Worm (Caenorhabditis elegans) whole organism, midembryonic: ENCODE data around the gene rrc-1.

Source experiments
- klf-2 ChIP-seq: fragments of 200-800 bp; sonication (Bioruptor generic); conservative IDR thresholded peaks from 2 replicates; pipeline ENCODE4 v1.3.6; 2022; ENCODE audit warnings: missing genetic modification reagents, missing genetic modification characterization, missing compliant biosample characterization
- tab-1 ChIP-seq: fragments of 200-800 bp; sonication (Bioruptor generic); IDR thresholded peaks from 2 replicates; pipeline ENCODE4 v1.3.6; 2022; ENCODE audit warnings: missing genetic modification characterization, missing compliant biosample characterization

DNA sequence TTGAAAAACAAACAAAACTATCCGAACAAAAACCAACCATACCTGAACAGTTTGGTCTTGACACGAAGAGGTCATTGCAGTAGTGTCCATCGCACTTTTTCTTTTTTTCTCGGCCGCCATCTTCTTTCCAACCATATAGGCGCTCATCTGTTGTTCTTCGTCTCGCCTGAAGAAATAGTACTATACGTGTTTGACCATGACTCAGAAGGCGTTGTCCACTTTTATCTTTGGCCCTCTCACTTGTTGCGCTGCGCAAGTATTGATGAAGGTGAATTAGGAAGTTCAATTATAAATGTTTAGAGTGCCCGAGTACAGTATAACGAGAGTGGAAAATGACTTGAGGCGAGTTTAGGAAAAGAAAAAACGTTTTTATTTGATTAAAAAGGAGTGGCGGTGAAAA lies 45.2 kb downstream of the rrc-1 start:
- TF ChIP-seq tab-1 (GFP tag; lab: Robert Waterston, UW) (no peak), klf-2 (GFP tag; lab: Robert Waterston, UW) (no peak)
